Worm (Caenorhabditis elegans) whole organism, L3 larva: ENCODE data around the gene W09H1.3.

Source experiments
- R02D3.7 ChIP-seq: fragments of 150-350 bp; optimal IDR thresholded peaks from 2 replicates; lab custom pipeline; 2014; ENCODE audit warnings: missing biosample characterization, missing genetic modification characterization
- ZK546.5 ChIP-seq: sonication (generic microtip); optimal IDR thresholded peaks from 2 replicates; lab custom pipeline; 2017; ENCODE audit warnings: missing biosample characterization, missing genetic modification characterization
- ama-1 ChIP-seq: fragments of 150-350 bp; optimal IDR thresholded peaks from 2 replicates; lab custom pipeline; 2018
- ceh-16 ChIP-seq: sonication (generic microtip); optimal IDR thresholded peaks from 2 replicates; lab custom pipeline; 2017; ENCODE audit warnings: missing biosample characterization, missing genetic modification characterization
- ceh-28 ChIP-seq: fragments of 150-350 bp; optimal IDR thresholded peaks from 2 replicates; lab custom pipeline; 2014; ENCODE audit warnings: missing biosample characterization, missing genetic modification reagents, missing genetic modification characterization
- ceh-82 ChIP-seq: fragments of 150-350 bp; optimal IDR thresholded peaks from 2 replicates; lab custom pipeline; 2014; ENCODE audit warnings: missing biosample characterization, missing genetic modification characterization
- ceh-9 ChIP-seq: sonication (generic microtip); optimal IDR thresholded peaks from 2 replicates; lab custom pipeline; 2018; ENCODE audit warnings: missing biosample characterization, missing genetic modification characterization
- daf-12 ChIP-seq: fragments of 150-350 bp; optimal IDR thresholded peaks from 2 replicates; lab custom pipeline; 2014; ENCODE audit warnings: missing biosample characterization, missing genetic modification reagents, missing genetic modification characterization
- egl-5 ChIP-seq: fragments of 150-350 bp; optimal IDR thresholded peaks from 2 replicates; lab custom pipeline; 2017; ENCODE audit warnings: missing biosample characterization, missing genetic modification reagents, missing genetic modification characterization, inconsistent platforms
- elt-2 ChIP-seq: sonication (generic microtip); optimal IDR thresholded peaks from 2 replicates; lab custom pipeline; 2016; ENCODE audit warnings: missing genetic modification reagents, mild to moderate bottlenecking, missing genetic modification characterization, missing compliant biosample characterization
- elt-3 ChIP-seq, 3 experiments: fragments of 150-350 bp in 1 of 3; sonication (generic microtip) in 2 of 3; optimal IDR thresholded peaks; 2 replicates in 2 of 3; 4 replicates in 1 of 3; lab custom pipeline; 2014 to 2017; ENCODE audit warnings: missing biosample characterization in 3 of 3, missing genetic modification characterization in 3 of 3
- eor-1 ChIP-seq, 2 experiments: fragments of 150-350 bp; optimal IDR thresholded peaks; 2 replicates each; lab custom pipeline; 2014 to 2018; ENCODE audit warnings: missing biosample characterization in 2 of 2, missing genetic modification characterization in 2 of 2
- fkh-10 ChIP-seq: sonication (generic microtip); optimal IDR thresholded peaks from 2 replicates; lab custom pipeline; 2017; ENCODE audit warnings: missing biosample characterization, missing genetic modification reagents, missing genetic modification characterization
- fkh-2 ChIP-seq: fragments of 150-350 bp; optimal IDR thresholded peaks from 2 replicates; lab custom pipeline; 2014; ENCODE audit warnings: missing biosample characterization, missing genetic modification reagents, missing genetic modification characterization
- hmg-11 ChIP-seq: sonication (generic microtip); optimal IDR thresholded peaks from 2 replicates; lab custom pipeline; 2016; ENCODE audit warnings: missing genetic modification characterization, missing compliant biosample characterization
- lin-15B ChIP-seq: fragments of 150-350 bp; optimal IDR thresholded peaks from 2 replicates; lab custom pipeline; 2014; ENCODE audit warnings: missing biosample characterization, missing genetic modification characterization
- lin-39 ChIP-seq: fragments of 150-350 bp; optimal IDR thresholded peaks from 2 replicates; lab custom pipeline; 2018; ENCODE audit warnings: missing biosample characterization, missing genetic modification reagents, missing genetic modification characterization
- lsy-12 ChIP-seq: sonication (generic microtip); optimal IDR thresholded peaks from 2 replicates; lab custom pipeline; 2016; ENCODE audit warnings: mild to moderate bottlenecking, missing genetic modification characterization, missing compliant biosample characterization
- mml-1 ChIP-seq: fragments of 150-350 bp; sonication (generic microtip); optimal IDR thresholded peaks from 3 replicates; lab custom pipeline; 2014; ENCODE audit warnings: missing biosample characterization, missing genetic modification characterization
- nfya-1 ChIP-seq: sonication (generic microtip); optimal IDR thresholded peaks from 2 replicates; lab custom pipeline; 2017; ENCODE audit warnings: missing genetic modification characterization, mild to moderate bottlenecking, missing compliant biosample characterization, antibody characterized with exemption, moderate library complexity; ENCODE audit not compliant: insufficient read depth
- nhr-11 ChIP-seq: fragments of 150-350 bp; optimal IDR thresholded peaks from 2 replicates; lab custom pipeline; 2014; ENCODE audit warnings: missing biosample characterization, missing genetic modification characterization
- nhr-12 ChIP-seq: fragments of 150-350 bp; optimal IDR thresholded peaks from 2 replicates; lab custom pipeline; 2014; ENCODE audit warnings: missing biosample characterization, missing genetic modification characterization
- nhr-23 ChIP-seq: fragments of 150-350 bp; optimal IDR thresholded peaks from 2 replicates; lab custom pipeline; 2014; ENCODE audit warnings: missing biosample characterization, missing genetic modification reagents, missing genetic modification characterization
- nhr-25 ChIP-seq: sonication (generic microtip); optimal IDR thresholded peaks from 2 replicates; lab custom pipeline; 2017; ENCODE audit warnings: missing biosample characterization, missing genetic modification characterization
- nhr-43 ChIP-seq: sonication (generic microtip); optimal IDR thresholded peaks from 2 replicates; lab custom pipeline; 2016; ENCODE audit warnings: mild to moderate bottlenecking, missing genetic modification characterization, missing compliant biosample characterization; ENCODE audit not compliant: poor library complexity, severe bottlenecking
- nhr-67 ChIP-seq: fragments of 150-350 bp; optimal IDR thresholded peaks from 2 replicates; lab custom pipeline; 2014; ENCODE audit warnings: missing biosample characterization, missing genetic modification characterization
- pha-4 ChIP-seq: fragments of 150-350 bp; optimal IDR thresholded peaks from 2 replicates; lab custom pipeline; 2014; ENCODE audit warnings: missing biosample characterization, missing genetic modification reagents, missing genetic modification characterization
- snpc-4 ChIP-seq: fragments of 150-350 bp; optimal IDR thresholded peaks from 2 replicates; lab custom pipeline; 2014; ENCODE audit warnings: missing biosample characterization, missing genetic modification characterization
- tbx-2 ChIP-seq: sonication (generic microtip); optimal IDR thresholded peaks from 2 replicates; lab custom pipeline; 2016; ENCODE audit warnings: mild to moderate bottlenecking, missing genetic modification characterization, missing compliant biosample characterization
- unc-39 ChIP-seq: sonication (generic microtip); optimal IDR thresholded peaks from 4 replicates; lab custom pipeline; 2017; ENCODE audit warnings: missing biosample characterization, missing genetic modification characterization
- zag-1 ChIP-seq: fragments of 150-350 bp; optimal IDR thresholded peaks from 2 replicates; lab custom pipeline; 2014; ENCODE audit warnings: missing biosample characterization, missing genetic modification characterization
- ztf-4 ChIP-seq: fragments of 150-350 bp; optimal IDR thresholded peaks from 2 replicates; lab custom pipeline; 2014; ENCODE audit warnings: missing biosample characterization, missing genetic modification characterization

Gene W09H1.3

ce11 chrII:13165683-13166259 lies 18.5 kb upstream of the W09H1.3 start, which contains the start of gene moe-3:
Gene moe-3, minus strand, starts transcription at chrII:13165733.
- TF ChIP-seq elt-2 (tag; lab: Kevin White, UChicago) = peak; percentile 66
- TF ChIP-seq ama-1 (lab: Kevin White, UChicago) = no peak
- TF ChIP-seq nhr-43 (tag; lab: Kevin White, UChicago) = peak; percentile 7

- TF ChIP-seq nhr-11 (tag; lab: Kevin White, UChicago) = no peak
- no peak for TF ChIP-seq R02D3.7 (tag; lab: Kevin White, UChicago)
- no peak for TF ChIP-seq fkh-2
- TF ChIP-seq snpc-4 (tag; lab: Kevin White, UChicago) = no peak
- TF ChIP-seq nhr-12 = no peak
- peak; percentile 76 for TF ChIP-seq nhr-25 (tag; lab: Kevin White, UChicago)
- no peak for TF ChIP-seq fkh-10 (GFP tag; lab: Kevin White, UChicago)
- TF ChIP-seq, all 47 proteins: peak for 1
Observed at ce11 chrII:13167493-13167892, 16.7 kb upstream of the W09H1.3 start.

- TF ChIP-seq lin-39 (tag; lab: Kevin White, UChicago) (no peak), fkh-2 (no peak), ceh-82 (tag; lab: Kevin White, UChicago) (no peak), daf-12 (tag; lab: Kevin White, UChicago) (no peak), ceh-16 (tag; lab: Kevin White, UChicago) (no peak), zag-1 (tag; lab: Kevin White, UChicago) (no peak), nhr-12 (no peak), eor-1 (tag; optimal IDR thresholded peaks at IDR 0.05; lab: Kevin White, UChicago) (no peak), ztf-4 (tag; lab: Kevin White, UChicago) (no peak), nfya-1 (no peak), ceh-28 (tag; lab: Kevin White, UChicago) (no peak), elt-2 (tag; lab: Kevin White, UChicago) (no peak), lin-15B (tag; lab: Kevin White, UChicago) (no peak)
- TF ChIP-seq, all 47 proteins: peak for 0
Observed at ce11 chrII:13170696-13171095, 13.5 kb upstream of the W09H1.3 start.

ce11 chrII:13174435-13174834 lies 9.8 kb upstream of the W09H1.3 start:
- TF ChIP-seq nhr-23 (tag; lab: Kevin White, UChicago) (peak; percentile 11), mml-1 (tag; lab: Kevin White, UChicago) (no peak), ceh-9 (tag; lab: Kevin White, UChicago) (no peak)

- TF ChIP-seq ZK546.5 (tag; lab: Kevin White, UChicago) (no peak), tbx-2 (tag; lab: Kevin White, UChicago) (no peak)
Observed at ce11 chrII:13181465-13181864, 2.8 kb upstream of the W09H1.3 start, which contains the start of gene W09H1.1. Gene W09H1.1, minus strand, starts transcription at chrII:13181565.

ce11 chrII:13183228-13183755 lies 937 bp upstream of the W09H1.3 start, which contains the start of the genes W09H1.4 and his-73:
Gene W09H1.4, plus strand, starts transcription at chrII:13183528.
Gene his-73, plus strand, starts transcription at chrII:13183705.
- TF ChIP-seq tbx-2 (tag; lab: Kevin White, UChicago) (no peak), nhr-67 (tag; lab: Kevin White, UChicago) (no peak), lin-39 (tag; lab: Kevin White, UChicago) (no peak), ceh-82 (tag; lab: Kevin White, UChicago) (no peak), nhr-23 (tag; lab: Kevin White, UChicago) (no peak), ceh-16 (tag; lab: Kevin White, UChicago) (no peak), snpc-4 (tag; lab: Kevin White, UChicago) (no peak), lsy-12 (tag; lab: Kevin White, UChicago) (no peak), elt-3 (tag; optimal IDR thresholded peaks at IDR 0.05; lab: Kevin White, UChicago) (no peak), egl-5 (tag; lab: Kevin White, UChicago) (no peak), ZK546.5 (tag; lab: Kevin White, UChicago) (no peak), ceh-9 (tag; lab: Kevin White, UChicago) (no peak), fkh-2 (no peak), pha-4 (no peak), unc-39 (tag; lab: Kevin White, UChicago) (no peak), hmg-11 (tag; lab: Kevin White, UChicago) (no peak), nhr-12 (no peak)
